Worm (Caenorhabditis elegans): ENCODE data around the gene T01B7.13.
A peak's percentile ranks its signal among the peaks of the same experiment; 100 is the strongest.

T01B7.13 gene

DNA sequence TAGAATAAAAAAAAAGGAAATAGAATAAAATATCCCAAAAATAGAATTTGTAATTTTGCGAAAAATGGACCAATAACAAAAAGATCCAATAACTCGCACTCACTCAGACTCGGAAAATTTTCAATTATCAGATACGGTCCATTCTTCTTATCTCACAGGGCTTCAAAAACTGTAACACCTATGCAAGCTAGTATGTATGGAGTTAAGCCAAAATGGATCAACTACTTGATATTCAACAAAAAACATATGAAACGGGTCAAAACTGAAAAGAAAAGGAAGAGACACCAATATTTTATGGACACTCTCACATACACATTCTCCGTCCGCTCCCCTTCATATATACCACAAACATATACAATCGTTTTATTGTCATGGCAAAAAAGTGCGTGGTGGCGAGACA is 29.6 kb upstream of the T01B7.13 start, which contains the start of gene C34C6.9:
Gene C34C6.9, plus strand, starts transcription at position 301 of the 400 bp plus-strand sequence.
- no peak for TF ChIP-seq nhr-11 (tag; optimal IDR thresholded peaks at IDR 0.05)

ce11 chrII:8691344-8691960 is 23.7 kb upstream of the T01B7.13 start, which contains the start of gene C34C6.3:
TSS of gene C34C6.3 (plus strand) at chrII:8691910.
- TF ChIP-seq lsy-2 (tag; optimal IDR thresholded peaks at IDR 0.05) (no peak), peb-1 (tag; optimal IDR thresholded peaks at IDR 0.05) (no peak), Y55F3AM.14 (GFP tag; optimal IDR thresholded peaks at IDR 0.05) (no peak), elt-1 (tag; optimal IDR thresholded peaks at IDR 0.05) (no peak)

ce11 chrII:8695783-8696182 is 19.4 kb upstream of the T01B7.13 start, which contains the start of gene C34C6.10:
TSS of gene C34C6.10 (minus strand) at chrII:8695883.
- TF ChIP-seq ceh-16 (tag; optimal IDR thresholded peaks at IDR 0.05): no peak
- TF ChIP-seq ztf-4 (tag; optimal IDR thresholded peaks at IDR 0.05): no peak
- TF ChIP-seq elt-3 (tag; optimal IDR thresholded peaks at IDR 0.05): no peak
- no peak for TF ChIP-seq ztf-11 (tag; optimal IDR thresholded peaks at IDR 0.05)
- TF ChIP-seq nhr-12 (tag; optimal IDR thresholded peaks at IDR 0.05): no peak
- no peak for TF ChIP-seq dmd-4 (tag; optimal IDR thresholded peaks at IDR 0.05)
- no peak for TF ChIP-seq lin-11 (tag; optimal IDR thresholded peaks at IDR 0.05)
- no peak for TF ChIP-seq nhr-6 (tag; optimal IDR thresholded peaks at IDR 0.05)
- TF ChIP-seq lin-39 (tag; optimal IDR thresholded peaks at IDR 0.05): no peak
- TF ChIP-seq unc-62 (GFP tag; optimal IDR thresholded peaks at IDR 0.05): no peak
- no peak for TF ChIP-seq lin-13 (GFP tag; optimal IDR thresholded peaks at IDR 0.05)
- no peak for TF ChIP-seq unc-55 (GFP tag; optimal IDR thresholded peaks at IDR 0.05)
- TF ChIP-seq elt-1 (tag; optimal IDR thresholded peaks at IDR 0.05): no peak
- no peak for TF ChIP-seq ZK546.5 (tag; optimal IDR thresholded peaks at IDR 0.05)
- no peak for TF ChIP-seq crh-2 (tag; optimal IDR thresholded peaks at IDR 0.05)
- TF ChIP-seq F13H6.1 (tag; optimal IDR thresholded peaks at IDR 0.05): no peak
- TF ChIP-seq nhr-23 (tag; optimal IDR thresholded peaks at IDR 0.05): no peak
- no peak for TF ChIP-seq mab-5 (tag; optimal IDR thresholded peaks at IDR 0.05)

DNA sequence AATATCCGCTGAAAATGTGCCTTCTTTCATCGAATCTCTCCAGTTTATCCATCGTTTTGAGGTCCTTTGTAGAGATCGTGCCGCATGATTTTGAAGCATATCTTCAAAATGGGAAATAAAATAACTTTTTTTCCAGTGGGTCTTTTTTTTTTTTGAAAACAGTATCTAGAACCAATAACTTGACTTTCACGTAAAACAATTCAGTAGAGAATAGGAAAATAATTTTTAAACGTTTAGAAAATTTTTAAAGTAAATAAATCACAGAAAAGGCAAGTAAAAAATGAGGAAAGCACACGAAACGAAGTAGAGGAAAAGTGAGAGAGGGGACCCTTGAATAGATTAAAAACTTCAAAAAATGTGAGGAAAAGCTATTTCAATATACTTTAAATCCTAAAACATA is 16.4 kb upstream of the T01B7.13 start, which contains the start of gene chdh-1:
Gene chdh-1, minus strand, starts transcription at position 101 of the 400 bp plus-strand sequence.
- TF ChIP-seq lin-39 (tag; optimal IDR thresholded peaks at IDR 0.05) (no peak), nhr-11 (tag; optimal IDR thresholded peaks at IDR 0.05) (no peak), unc-39 (tag; optimal IDR thresholded peaks at IDR 0.05) (no peak)

- TF ChIP-seq lsy-2 (tag; optimal IDR thresholded peaks at IDR 0.05) (peak in 1 of 2 experiments; percentile 86), elt-3 (tag; optimal IDR thresholded peaks at IDR 0.05) (no peak), gmeb-1 (tag; optimal IDR thresholded peaks at IDR 0.05) (no peak)
Observed at ce11 chrII:8701059-8701458, 14.1 kb upstream of the T01B7.13 start.

- TF ChIP-seq lin-11 (tag; optimal IDR thresholded peaks at IDR 0.05): no peak
- no peak for TF ChIP-seq sem-4 (tag; optimal IDR thresholded peaks at IDR 0.05)
- no peak for TF ChIP-seq elt-3 (tag; optimal IDR thresholded peaks at IDR 0.05)
- no peak for TF ChIP-seq ceh-16 (tag; optimal IDR thresholded peaks at IDR 0.05)
- no peak for TF ChIP-seq mdl-1 (tag; optimal IDR thresholded peaks at IDR 0.05)
- no peak for TF ChIP-seq ztf-4 (tag; optimal IDR thresholded peaks at IDR 0.05)
- no peak for TF ChIP-seq aly-2 (tag; optimal IDR thresholded peaks at IDR 0.05)
- no peak for TF ChIP-seq nhr-23 (tag; optimal IDR thresholded peaks at IDR 0.05)
- no peak for TF ChIP-seq fos-1 (tag; optimal IDR thresholded peaks at IDR 0.05)
- no peak for TF ChIP-seq alr-1 (tag; optimal IDR thresholded peaks at IDR 0.05)
- no peak for TF ChIP-seq C34F6.9 (tag; optimal IDR thresholded peaks at IDR 0.05)
- TF ChIP-seq mab-5 (tag; optimal IDR thresholded peaks at IDR 0.05): no peak
- TF ChIP-seq elt-1 (tag; optimal IDR thresholded peaks at IDR 0.05): no peak
- TF ChIP-seq nhr-25 (tag; optimal IDR thresholded peaks at IDR 0.05): no peak
- TF ChIP-seq ztf-1 (GFP tag; conservative IDR thresholded peaks at IDR 0.05): no peak
- no peak for TF ChIP-seq nhr-11 (tag; optimal IDR thresholded peaks at IDR 0.05)
- TF ChIP-seq nhr-12 (tag; optimal IDR thresholded peaks at IDR 0.05): no peak
- no peak for TF ChIP-seq sma-3 (GFP tag; optimal IDR thresholded peaks at IDR 0.05)
- no peak for TF ChIP-seq nhr-77 (tag; optimal IDR thresholded peaks at IDR 0.05)
- TF ChIP-seq nhr-6 (tag; optimal IDR thresholded peaks at IDR 0.05): no peak
Observed at ce11 chrII:8701619-8702350, 13.4 kb upstream of the T01B7.13 start, which contains the start of gene sphk-1. TSS of gene sphk-1 (minus strand) at chrII:8701669.
